Worm (Caenorhabditis elegans): ENCODE data around the gene T28A11.13.

The T28A11.13 gene

DNA sequence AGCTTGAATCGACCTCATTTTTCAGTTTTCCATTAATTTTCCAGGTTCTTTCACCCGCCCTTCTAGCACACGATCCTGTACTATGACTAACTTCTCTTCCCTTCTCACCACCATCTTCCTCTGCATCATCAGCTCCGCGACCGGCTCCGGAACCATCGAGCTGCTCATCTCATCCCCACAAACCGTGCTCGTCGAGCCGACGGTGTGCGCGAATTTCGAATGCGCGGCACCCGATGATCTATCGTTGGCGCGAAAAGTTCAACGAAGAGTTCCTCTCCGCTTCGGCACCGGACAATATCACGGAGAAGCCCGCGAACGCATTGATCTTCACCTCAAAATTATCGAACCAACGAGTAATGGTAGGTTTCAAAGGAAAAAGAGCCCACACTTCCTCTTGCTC lies 39.9 kb downstream of the T28A11.13 start, which contains the start of gene apx-1:
Gene apx-1 (plus strand): TSS at position 50 of the 400 bp plus-strand sequence.
- TF ChIP-seq lin-32 (GFP tag; optimal IDR thresholded peaks at IDR 0.05) = no peak
- TF ChIP-seq ztf-11 (tag; optimal IDR thresholded peaks at IDR 0.05) = no peak
- no peak for TF ChIP-seq nhr-237 (tag; optimal IDR thresholded peaks at IDR 0.05)
- TF ChIP-seq ceh-39 (tag; optimal IDR thresholded peaks at IDR 0.05) = no peak
- TF ChIP-seq M03D4.4 (tag; optimal IDR thresholded peaks at IDR 0.05) = no peak
- TF ChIP-seq drap-1 (GFP tag; optimal IDR thresholded peaks at IDR 0.05) = no peak
- TF ChIP-seq hlh-1 (tag; optimal IDR thresholded peaks at IDR 0.05) = no peak
- no peak for TF ChIP-seq unc-62 (GFP tag; optimal IDR thresholded peaks at IDR 0.05)

DNA sequence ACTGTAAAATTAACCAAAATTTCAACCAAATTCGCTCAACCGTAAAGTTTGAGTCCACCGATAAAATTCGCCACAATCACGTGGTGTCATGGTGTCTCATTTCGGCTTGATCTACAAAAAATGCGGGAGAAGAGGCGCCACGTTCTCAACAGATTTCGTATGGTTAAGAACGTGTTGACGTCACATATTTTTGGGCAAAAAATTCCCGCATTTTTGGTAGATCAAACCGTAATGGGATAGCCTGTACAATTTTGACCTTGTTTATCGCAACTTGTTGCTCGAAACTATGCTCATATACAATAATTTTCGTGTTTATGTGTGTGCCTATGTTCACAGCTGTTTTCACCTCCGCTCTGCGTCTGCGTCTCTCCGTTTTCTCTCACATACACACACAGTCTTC lies 41.1 kb downstream of the T28A11.13 start:
- TF ChIP-seq M03D4.4 (tag; optimal IDR thresholded peaks at IDR 0.05) = no peak
- no peak for TF ChIP-seq sptf-1 (tag; optimal IDR thresholded peaks at IDR 0.05)
- no peak for TF ChIP-seq ceh-43 (GFP tag; optimal IDR thresholded peaks at IDR 0.05)
- TF ChIP-seq nhr-12 (tag; optimal IDR thresholded peaks at IDR 0.05) = no peak
- peak; percentile 51 for TF ChIP-seq hlh-1 (tag; optimal IDR thresholded peaks at IDR 0.05)
- TF ChIP-seq snpc-4 (tag; optimal IDR thresholded peaks at IDR 0.05) = no peak

DNA sequence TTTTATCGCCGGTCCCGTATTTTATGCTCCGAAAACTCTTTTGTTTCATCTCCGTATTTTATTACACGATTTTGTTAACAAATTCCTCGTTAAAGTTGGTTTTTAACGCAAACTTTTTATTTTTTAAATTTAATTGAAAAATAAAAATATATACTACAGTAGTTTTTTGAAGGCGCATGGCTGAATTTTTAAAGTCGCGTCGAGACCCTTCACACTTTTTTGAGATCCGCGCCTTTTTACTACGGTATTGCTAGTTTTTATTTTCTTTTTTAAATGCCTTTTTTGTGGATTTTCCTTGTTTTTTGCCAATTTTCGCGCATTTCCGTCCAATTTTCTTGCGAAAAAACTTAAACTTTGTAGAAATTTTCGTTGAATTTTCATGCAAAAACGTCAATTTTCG lies 45.6 kb downstream of the T28A11.13 start:
- TF ChIP-seq ztf-11 (tag; optimal IDR thresholded peaks at IDR 0.05) (no peak), drap-1 (GFP tag; optimal IDR thresholded peaks at IDR 0.05) (no peak), ces-1 (GFP tag; optimal IDR thresholded peaks at IDR 0.05) (no peak), nhr-2 (tag; optimal IDR thresholded peaks at IDR 0.05) (no peak), mep-1 (tag; optimal IDR thresholded peaks at IDR 0.05) (no peak), nhr-237 (tag; optimal IDR thresholded peaks at IDR 0.05) (no peak), ham-2 (GFP tag; optimal IDR thresholded peaks at IDR 0.05) (no peak), elt-1 (tag; optimal IDR thresholded peaks at IDR 0.05; ENCODE audit: borderline replicate concordance, insufficient read depth) (no peak), mls-2 (tag; optimal IDR thresholded peaks at IDR 0.05) (no peak), elt-3 (tag; optimal IDR thresholded peaks at IDR 0.05) (no peak), mab-5 (tag; optimal IDR thresholded peaks at IDR 0.05) (no peak), ceh-43 (GFP tag; optimal IDR thresholded peaks at IDR 0.05) (no peak), nhr-76 (tag; optimal IDR thresholded peaks at IDR 0.05) (no peak)

DNA sequence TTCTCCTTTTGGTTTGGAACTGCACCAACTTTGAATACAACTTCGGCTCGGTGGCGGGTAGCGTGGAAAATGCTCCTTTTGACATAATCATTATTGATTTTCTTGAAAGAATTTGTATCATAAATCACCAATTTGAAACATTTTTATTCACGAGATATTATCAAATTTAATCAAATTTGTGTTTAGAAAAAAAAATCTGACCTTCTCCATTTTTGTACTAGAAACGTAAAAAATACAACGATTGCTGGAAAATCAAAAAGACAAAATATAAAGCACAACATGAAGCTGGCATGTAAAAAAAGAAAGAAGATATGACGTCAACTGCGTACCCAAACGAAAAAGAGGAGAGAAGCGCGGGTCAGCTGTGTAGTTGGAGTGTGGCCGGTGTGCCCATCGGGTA lies 49.7 kb downstream of the T28A11.13 start, which contains the start of gene K08D9.4:
Gene K08D9.4 (minus strand): TSS at position 101 of the 400 bp plus-strand sequence.
- TF ChIP-seq flh-1 (GFP tag; optimal IDR thresholded peaks at IDR 0.05) = no peak

Data from whole organism, mixed stage, embryonic.